Fruit fly (Drosophila melanogaster) whole organism, embryonic: Measurements from ENCODE around the gene CG17982.
A peak's percentile ranks its signal among the peaks of the same experiment; 100 is the strongest.

Source experiments
- CG10209 ChIP-seq: fragments of 200-800 bp; sonication (Bioruptor generic); optimal IDR thresholded peaks from 3 replicates; lab custom pipeline; 2017; ENCODE audit warnings: missing biosample characterization, mild to moderate bottlenecking, missing genetic modification characterization, missing genetic modification reagents
- CG11085 ChIP-seq: fragments of 200-800 bp; sonication (Bioruptor generic); IDR thresholded peaks from 2 replicates; pipeline ENCODE4 v1.3.6; 2022; ENCODE audit warnings: missing biosample characterization, missing genetic modification characterization
- CG12071 ChIP-seq: fragments of 200-800 bp; sonication (Bioruptor generic); optimal IDR thresholded peaks from 3 replicates; lab custom pipeline; 2018; ENCODE audit warnings: missing biosample characterization, mild to moderate bottlenecking, missing genetic modification characterization
- CG13123 ChIP-seq: fragments of 200-800 bp; sonication (Bioruptor generic); optimal IDR thresholded peaks from 2 replicates; lab custom pipeline; 2016; ENCODE audit warnings: missing biosample characterization, missing genetic modification characterization
- CG17359 ChIP-seq: fragments of 200-800 bp; sonication (Bioruptor generic); optimal IDR thresholded peaks from 3 replicates; lab custom pipeline; 2018; ENCODE audit warnings: missing biosample characterization, mild to moderate bottlenecking, missing genetic modification characterization, moderate library complexity
- CG17361 ChIP-seq: fragments of 200-800 bp; sonication (Bioruptor generic); IDR thresholded peaks from 3 replicates; pipeline ENCODE4 v1.3.6; 2022; ENCODE audit warnings: missing biosample characterization, missing genetic modification characterization
- CG1792 ChIP-seq: fragments of 200-800 bp; sonication (Bioruptor generic); optimal IDR thresholded peaks from 2 replicates; lab custom pipeline; 2016; ENCODE audit warnings: missing biosample characterization, missing genetic modification characterization
- CG2199 ChIP-seq: fragments of 200-800 bp; sonication (Bioruptor generic); IDR thresholded peaks from 3 replicates; pipeline ENCODE4 v1.3.6; 2022; ENCODE audit warnings: missing biosample characterization, missing genetic modification characterization
- CG2678 ChIP-seq: fragments of 200-800 bp; sonication (Bioruptor generic); optimal IDR thresholded peaks from 3 replicates; lab custom pipeline; 2019; ENCODE audit warnings: missing biosample characterization, mild to moderate bottlenecking, missing genetic modification characterization, moderate library complexity
- CG31365 ChIP-seq: fragments of 200-800 bp; sonication (Bioruptor generic); optimal IDR thresholded peaks from 2 replicates; lab custom pipeline; 2018; ENCODE audit warnings: missing biosample characterization, mild to moderate bottlenecking, missing genetic modification characterization
- CG31388 ChIP-seq: fragments of 200-800 bp; sonication (Bioruptor generic); optimal IDR thresholded peaks from 2 replicates; lab custom pipeline; 2016; ENCODE audit warnings: missing biosample characterization, missing genetic modification characterization
- CG34224 ChIP-seq: fragments of 200-800 bp; sonication (Bioruptor generic); IDR thresholded peaks from 3 replicates; pipeline ENCODE4 v1.3.6; 2022; ENCODE audit warnings: missing biosample characterization, missing genetic modification characterization; ENCODE audit not compliant: partially characterized antibody
- CG4820 ChIP-seq: fragments of 200-800 bp; sonication (Bioruptor generic); optimal IDR thresholded peaks from 3 replicates; lab custom pipeline; 2016; ENCODE audit warnings: missing biosample characterization, missing genetic modification characterization
- CG4854 ChIP-seq: fragments of 200-800 bp; sonication (Bioruptor generic); optimal IDR thresholded peaks from 2 replicates; lab custom pipeline; 2016; ENCODE audit warnings: missing biosample characterization, missing genetic modification characterization, inconsistent platforms
- CG6254 ChIP-seq: fragments of 200-800 bp; sonication (Bioruptor generic); optimal IDR thresholded peaks from 3 replicates; lab custom pipeline; 2017; ENCODE audit warnings: mild to moderate bottlenecking, missing biosample characterization, missing genetic modification reagents, missing genetic modification characterization
- CG6813 ChIP-seq: fragments of 200-800 bp; sonication (Bioruptor generic); optimal IDR thresholded peaks from 2 replicates; lab custom pipeline; 2017; ENCODE audit warnings: missing biosample characterization, missing genetic modification characterization, mild to moderate bottlenecking, moderate library complexity, missing genetic modification reagents
- CG6854 ChIP-seq: fragments of 200-800 bp; sonication (Bioruptor generic); optimal IDR thresholded peaks from 3 replicates; lab custom pipeline; 2017; ENCODE audit warnings: missing biosample characterization, mild to moderate bottlenecking, missing genetic modification characterization
- CG9215 ChIP-seq: fragments of 200-800 bp; sonication (Bioruptor generic); IDR thresholded peaks from 2 replicates; pipeline ENCODE4 v1.3.6; 2022; ENCODE audit warnings: missing biosample characterization, missing genetic modification characterization
- CG9876 ChIP-seq: fragments of 200-800 bp; sonication (Bioruptor generic); optimal IDR thresholded peaks from 2 replicates; lab custom pipeline; 2016; ENCODE audit warnings: missing biosample characterization, missing genetic modification characterization
- Chrac-16 ChIP-seq: fragments of 200-800 bp; sonication (Bioruptor generic); optimal IDR thresholded peaks from 3 replicates; lab custom pipeline; 2016; ENCODE audit warnings: missing biosample characterization, missing genetic modification characterization
- CkIIα-i1 ChIP-seq: fragments of 200-800 bp; sonication (Bioruptor generic); IDR thresholded peaks from 2 replicates; pipeline ENCODE4 v1.3.6; 2022; ENCODE audit warnings: missing biosample characterization, missing genetic modification characterization
- Gug ChIP-seq: fragments of 200-800 bp; sonication (Bioruptor generic); IDR thresholded peaks from 4 replicates; pipeline ENCODE4 v1.3.6; 2022; ENCODE audit warnings: missing biosample characterization, missing genetic modification characterization
- H2.0 ChIP-seq: fragments of 200-800 bp; sonication (Bioruptor generic); IDR thresholded peaks from 2 replicates; pipeline ENCODE4 v1.3.6; 2022; ENCODE audit warnings: missing biosample characterization, missing genetic modification characterization
- Kr ChIP-seq: fragments of 200-800 bp; sonication (Bioruptor generic); optimal IDR thresholded peaks from 2 replicates; lab custom pipeline; 2017; ENCODE audit warnings: missing biosample characterization, mild to moderate bottlenecking, missing genetic modification characterization
- NC2β ChIP-seq: fragments of 200-800 bp; sonication (Bioruptor generic); optimal IDR thresholded peaks from 2 replicates; lab custom pipeline; 2016; ENCODE audit warnings: missing biosample characterization, missing genetic modification characterization
- NFAT ChIP-seq: fragments of 200-800 bp; sonication (Bioruptor generic); IDR thresholded peaks from 2 replicates; pipeline ENCODE4 v1.3.6; 2022; ENCODE audit warnings: missing biosample characterization, missing genetic modification characterization
- Nf-YC ChIP-seq: fragments of 200-800 bp; optimal IDR thresholded peaks from 3 replicates; lab custom pipeline; 2019; ENCODE audit warnings: missing biosample characterization, mild to moderate bottlenecking, missing genetic modification characterization, moderate library complexity
- Sry-β ChIP-seq: fragments of 200-800 bp; sonication (Bioruptor generic); optimal IDR thresholded peaks from 2 replicates; lab custom pipeline; 2018; ENCODE audit warnings: missing biosample characterization, mild to moderate bottlenecking, missing genetic modification characterization, moderate library complexity
- Ssrp ChIP-seq: fragments of 200-800 bp; sonication (Bioruptor generic); optimal IDR thresholded peaks from 2 replicates; lab custom pipeline; 2018; ENCODE audit warnings: missing biosample characterization, mild to moderate bottlenecking, missing genetic modification characterization, moderate library complexity
- Xrp1 ChIP-seq: fragments of 200-800 bp; sonication (Bioruptor generic); IDR thresholded peaks from 2 replicates; pipeline ENCODE4 v1.3.6; 2022; ENCODE audit warnings: missing biosample characterization, missing genetic modification characterization
- al ChIP-seq: fragments of 200-800 bp; sonication (Bioruptor generic); IDR thresholded peaks from 2 replicates; pipeline ENCODE4 v1.3.6; 2022; ENCODE audit warnings: missing biosample characterization, missing genetic modification characterization
- ash1 ChIP-seq: fragments of 200-800 bp; sonication (Bioruptor generic); optimal IDR thresholded peaks from 2 replicates; lab custom pipeline; 2018; ENCODE audit warnings: missing biosample characterization, mild to moderate bottlenecking, missing genetic modification characterization
- bab2 ChIP-seq: fragments of 200-800 bp; sonication (Bioruptor generic); optimal IDR thresholded peaks from 2 replicates; lab custom pipeline; 2016; ENCODE audit warnings: missing biosample characterization, missing genetic modification characterization
- bcd ChIP-seq: fragments of 200-800 bp; sonication (Bioruptor generic); optimal IDR thresholded peaks from 2 replicates; lab custom pipeline; 2017; ENCODE audit warnings: missing biosample characterization, mild to moderate bottlenecking, missing genetic modification characterization
- bsh ChIP-seq, 2 experiments: fragments of 200-800 bp; sonication (Bioruptor generic); optimal IDR thresholded peaks; 2 replicates each; lab custom pipeline; 2017 to 2018; ENCODE audit warnings: mild to moderate bottlenecking in 2 of 2, missing biosample characterization in 2 of 2, missing genetic modification characterization in 2 of 2, moderate library complexity in 1 of 2
- cato ChIP-seq: fragments of 200-800 bp; sonication (Bioruptor generic); optimal IDR thresholded peaks from 2 replicates; lab custom pipeline; 2016; ENCODE audit warnings: missing biosample characterization, missing genetic modification characterization, borderline replicate concordance
- da ChIP-seq: fragments of 200-800 bp; sonication (Bioruptor generic); optimal IDR thresholded peaks from 2 replicates; lab custom pipeline; 2016; ENCODE audit warnings: missing biosample characterization, missing genetic modification characterization
- emc ChIP-seq: fragments of 200-800 bp; sonication (Bioruptor generic); optimal IDR thresholded peaks from 2 replicates; lab custom pipeline; 2016; ENCODE audit warnings: missing biosample characterization, missing genetic modification characterization
- eve ChIP-seq, 2 experiments: fragments of >200 bp; optimal IDR thresholded peaks; 2 replicates each; lab custom pipeline; 2017; ENCODE audit warnings: missing biosample characterization in 2 of 2, missing genetic modification characterization in 2 of 2
- fd96Cb ChIP-seq: fragments of 200-800 bp; sonication (Bioruptor generic); optimal IDR thresholded peaks from 2 replicates; lab custom pipeline; 2018; ENCODE audit warnings: missing biosample characterization, mild to moderate bottlenecking, missing genetic modification characterization, moderate library complexity
- gem ChIP-seq: fragments of 200-800 bp; sonication (Bioruptor generic); optimal IDR thresholded peaks from 2 replicates; lab custom pipeline; 2019; ENCODE audit warnings: missing biosample characterization, mild to moderate bottlenecking, missing genetic modification characterization, moderate library complexity
- jigr1 ChIP-seq: fragments of 200-800 bp; sonication (Bioruptor generic); IDR thresholded peaks from 3 replicates; pipeline ENCODE4 v1.3.6; 2022; ENCODE audit warnings: missing biosample characterization, missing genetic modification characterization
- maf-S ChIP-seq: fragments of 200-800 bp; sonication (Bioruptor generic); optimal IDR thresholded peaks from 2 replicates; lab custom pipeline; 2016; ENCODE audit warnings: missing biosample characterization, missing genetic modification characterization
- odd ChIP-seq: fragments of 200-800 bp; sonication (Bioruptor generic); optimal IDR thresholded peaks from 2 replicates; lab custom pipeline; 2017; ENCODE audit warnings: missing biosample characterization, mild to moderate bottlenecking, missing genetic modification characterization
- rib ChIP-seq: fragments of 200-800 bp; sonication (Bioruptor generic); IDR thresholded peaks from 2 replicates; pipeline ENCODE4 v1.3.6; 2022; ENCODE audit warnings: missing biosample characterization, missing genetic modification characterization
- ro ChIP-seq: fragments of 200-800 bp; sonication (Bioruptor generic); IDR thresholded peaks from 2 replicates; pipeline ENCODE4 v1.3.6; 2022; ENCODE audit warnings: missing biosample characterization, missing genetic modification characterization
- sc ChIP-seq, 3 experiments: fragments of >200 bp in 2 of 3; fragments of 200-800 bp in 1 of 3; sonication (Bioruptor generic) in 1 of 3; optimal IDR thresholded peaks; 2 replicates in 2 of 3; 3 replicates in 1 of 3; lab custom pipeline; 2017; ENCODE audit warnings: mild to moderate bottlenecking in 1 of 3, missing biosample characterization in 1 of 3, missing genetic modification characterization in 1 of 3, missing genetic modification reagents in 1 of 3
- schlank ChIP-seq: fragments of 200-800 bp; sonication (Bioruptor generic); optimal IDR thresholded peaks from 2 replicates; lab custom pipeline; 2018; ENCODE audit warnings: missing biosample characterization, mild to moderate bottlenecking, missing genetic modification characterization
- unpg ChIP-seq: fragments of 200-800 bp; sonication (Bioruptor generic); optimal IDR thresholded peaks from 3 replicates; lab custom pipeline; 2018; ENCODE audit warnings: missing biosample characterization, mild to moderate bottlenecking, missing genetic modification characterization, moderate library complexity
- z ChIP-seq: fragments of 200-800 bp; sonication (Bioruptor generic); IDR thresholded peaks from 3 replicates; pipeline ENCODE4 v1.3.6; 2022; ENCODE audit warnings: missing biosample characterization, missing genetic modification characterization
- zen2 ChIP-seq: fragments of 200-800 bp; sonication (Bioruptor generic); IDR thresholded peaks from 3 replicates; pipeline ENCODE4 v1.3.6; 2022; ENCODE audit warnings: missing biosample characterization, missing genetic modification characterization; ENCODE audit not compliant: partially characterized antibody

Gene CG17982

dm6 chrX:8126149-8126548 is 17.5 kb downstream of the CG17982 start (continued):
- no peak for TF ChIP-seq da (GFP tag; lab: Kevin White, UChicago)
- TF ChIP-seq bab2 (GFP tag; lab: Kevin White, UChicago): peak; percentile 22
- no peak for TF ChIP-seq emc (GFP tag; lab: Kevin White, UChicago)
- TF ChIP-seq rib (GFP tag; lab: Robert Waterston, UW): no peak
- TF ChIP-seq gem (tag; lab: Kevin White, UChicago): peak; percentile 80
- TF ChIP-seq CG17359 (tag; lab: Kevin White, UChicago): peak; percentile 81
- peak; percentile 18 for TF ChIP-seq bcd (GFP tag; lab: Kevin White, UChicago)
- no peak for TF ChIP-seq CG1792
- no peak for TF ChIP-seq CG9215 (GFP tag; lab: Robert Waterston, UW)
- no peak for TF ChIP-seq CG34224 (GFP tag; lab: Robert Waterston, UW)
- TF ChIP-seq CG4820: peak; percentile 53
- TF ChIP-seq CG13123 (GFP tag; lab: Kevin White, UChicago): no peak
- TF ChIP-seq CG6254 (GFP tag; lab: Kevin White, UChicago): peak; percentile 50
- TF ChIP-seq odd (GFP tag; lab: Kevin White, UChicago): no peak
- TF ChIP-seq CG2199 (GFP tag; lab: Robert Waterston, UW): no peak
- TF ChIP-seq NC2β (GFP tag; lab: Kevin White, UChicago): peak; percentile 46
- no peak for TF ChIP-seq CkIIα-i1 (GFP tag; lab: Robert Waterston, UW)
- no peak for TF ChIP-seq Nf-YC (tag; lab: Kevin White, UChicago)
- peak; percentile 42 for TF ChIP-seq cato (GFP tag; lab: Kevin White, UChicago)
- TF ChIP-seq Kr: no peak
- peak; percentile 64 for TF ChIP-seq CG2678 (tag; lab: Kevin White, UChicago)
- no peak for TF ChIP-seq NFAT (GFP tag; lab: Robert Waterston, UW)
- TF ChIP-seq CG11085 (GFP tag; lab: Robert Waterston, UW): no peak
- no peak for TF ChIP-seq H2.0
- peak; percentile 73 for TF ChIP-seq unpg (GFP tag; lab: Kevin White, UChicago)
- TF ChIP-seq Chrac-16 (GFP tag; lab: Kevin White, UChicago): peak; percentile 45
- TF ChIP-seq Xrp1 (GFP tag; lab: Robert Waterston, UW): peak; percentile 76
- peak; percentile 26; the same call in 1 of the 4 replicates for TF ChIP-seq Gug (GFP tag; lab: Robert Waterston, UW)
- TF ChIP-seq CG6854 (GFP tag; lab: Kevin White, UChicago): no peak
- no peak for TF ChIP-seq al (GFP tag; lab: Robert Waterston, UW)
- no peak for TF ChIP-seq z
- no peak for TF ChIP-seq sc (optimal IDR thresholded peaks at IDR 0.05; lab: Kevin White, UChicago)
- peak; percentile 54 for TF ChIP-seq sc (GFP tag; optimal IDR thresholded peaks at IDR 0.05; lab: Kevin White, UChicago)
- TF ChIP-seq Sry-β: no peak
- no peak for TF ChIP-seq ash1 (GFP tag; lab: Kevin White, UChicago)
- TF ChIP-seq bsh (GFP tag; optimal IDR thresholded peaks at IDR 0.05; lab: Kevin White, UChicago): peak in 1 of 2 experiments; percentile 88
- TF ChIP-seq maf-S (GFP tag; lab: Kevin White, UChicago): peak; percentile 6
- TF ChIP-seq jigr1: peak; percentile 37; the same call in 1 of the 3 replicates
- no peak for TF ChIP-seq ro (GFP tag; lab: Robert Waterston, UW)
- peak; percentile 39 for TF ChIP-seq CG10209 (GFP tag; lab: Kevin White, UChicago)
- TF ChIP-seq CG4854 (GFP tag; lab: Kevin White, UChicago): no peak
- TF ChIP-seq CG9876: no peak
- TF ChIP-seq CG17361 (GFP tag; lab: Robert Waterston, UW): peak; percentile 56; the same call in 2 of the 3 replicates
- no peak for TF ChIP-seq zen2 (GFP tag; lab: Robert Waterston, UW)
- peak; percentile 82 for TF ChIP-seq fd96Cb (tag; lab: Kevin White, UChicago)
- TF ChIP-seq CG31365 (tag; lab: Kevin White, UChicago): no peak
- TF ChIP-seq CG31388 (GFP tag; lab: Kevin White, UChicago): no peak
- no peak for TF ChIP-seq eve (GFP tag; optimal IDR thresholded peaks at IDR 0.05; lab: Kevin White, UChicago)
- TF ChIP-seq CG12071 (GFP tag; lab: Kevin White, UChicago): peak; percentile 20
- TF ChIP-seq schlank (tag; lab: Kevin White, UChicago): no peak
- peak; percentile 65 for TF ChIP-seq Ssrp (tag; lab: Kevin White, UChicago)
- peak; percentile 43 for TF ChIP-seq CG6813
